Worm (Caenorhabditis elegans): ENCODE results near the gene F20D6.9.

The F20D6.9 gene

ce11 chrV:8143605-8144004 lies 33.6 kb downstream of the F20D6.9 start, which contains the start of gene D1014.2:
D1014.2 (plus strand) TSS chrV:8143905.
- TF ChIP-seq scrt-1 (GFP tag; IDR thresholded peaks at IDR 0.05) (no peak), aly-1 (tag; optimal IDR thresholded peaks at IDR 0.05) (no peak), pes-1 (GFP tag; IDR thresholded peaks at IDR 0.05) (no peak), F13C5.2 (tag; optimal IDR thresholded peaks at IDR 0.05) (no peak), hmbx-1 (tag; optimal IDR thresholded peaks at IDR 0.05) (no peak), ets-7 (tag; optimal IDR thresholded peaks at IDR 0.05) (no peak)

ce11 chrV:8132926-8133325 lies 44.3 kb downstream of the F20D6.9 start, which contains the start of gene D1014.4:
D1014.4 (plus strand) TSS chrV:8133226.
- TF ChIP-seq ets-7 (tag; optimal IDR thresholded peaks at IDR 0.05): no peak
- TF ChIP-seq ceh-13 (GFP tag; optimal IDR thresholded peaks at IDR 0.05): no peak
- no peak for TF ChIP-seq flt-1 (GFP tag; IDR thresholded peaks at IDR 0.05)
- TF ChIP-seq hmbx-1 (tag; optimal IDR thresholded peaks at IDR 0.05): no peak
- no peak for TF ChIP-seq tbx-37 (GFP tag; conservative IDR thresholded peaks at IDR 0.05)
- TF ChIP-seq B0310.2 (tag; optimal IDR thresholded peaks at IDR 0.05): no peak
- TF ChIP-seq tra-4 (tag; optimal IDR thresholded peaks at IDR 0.05): no peak
- TF ChIP-seq hnd-1 (tag; optimal IDR thresholded peaks at IDR 0.05): no peak
- no peak for TF ChIP-seq scrt-1 (GFP tag; IDR thresholded peaks at IDR 0.05)
- TF ChIP-seq ama-1 (optimal IDR thresholded peaks at IDR 0.05): no peak

ce11 chrV:8131628-8132027 lies 45.6 kb downstream of the F20D6.9 start:
- no peak for TF ChIP-seq tra-4 (tag; optimal IDR thresholded peaks at IDR 0.05)
- TF ChIP-seq F13C5.2 (tag; optimal IDR thresholded peaks at IDR 0.05): no peak
- no peak for TF ChIP-seq hmbx-1 (tag; optimal IDR thresholded peaks at IDR 0.05)
- no peak for TF ChIP-seq B0310.2 (tag; optimal IDR thresholded peaks at IDR 0.05)
- no peak for TF ChIP-seq hnd-1 (tag; optimal IDR thresholded peaks at IDR 0.05)
- TF ChIP-seq pes-1 (GFP tag; IDR thresholded peaks at IDR 0.05): no peak
- TF ChIP-seq tbx-11 (GFP tag; IDR thresholded peaks at IDR 0.05): no peak

- no peak for TF ChIP-seq sea-1 (GFP tag; conservative IDR thresholded peaks at IDR 0.05)
- TF ChIP-seq ceh-36 (tag; optimal IDR thresholded peaks at IDR 0.05): no peak
- no peak for TF ChIP-seq flt-1 (GFP tag; IDR thresholded peaks at IDR 0.05)
- TF ChIP-seq F13C5.2 (tag; optimal IDR thresholded peaks at IDR 0.05): no peak
- TF ChIP-seq hmbx-1 (tag; optimal IDR thresholded peaks at IDR 0.05): no peak
Observed at ce11 chrV:8130812-8131211, 46.4 kb downstream of the F20D6.9 start.

- TF ChIP-seq sea-1 (GFP tag; conservative IDR thresholded peaks at IDR 0.05): no peak
- no peak for TF ChIP-seq F13C5.2 (tag; optimal IDR thresholded peaks at IDR 0.05)
- TF ChIP-seq B0310.2 (tag; optimal IDR thresholded peaks at IDR 0.05): no peak
- no peak for TF ChIP-seq hmbx-1 (tag; optimal IDR thresholded peaks at IDR 0.05)
- no peak for TF ChIP-seq scrt-1 (GFP tag; IDR thresholded peaks at IDR 0.05)
Observed at ce11 chrV:8130149-8130661, 47.0 kb downstream of the F20D6.9 start, which contains the start of gene snap-1. snap-1 (plus strand) TSS chrV:8130611.

- TF ChIP-seq F13C5.2 (tag; optimal IDR thresholded peaks at IDR 0.05) (no peak), tbx-11 (GFP tag; IDR thresholded peaks at IDR 0.05) (0 out of 2 replicates have a peak, but pooled peaks have one; percentile 35)
Observed at ce11 chrV:8129719-8130118, 47.5 kb downstream of the F20D6.9 start.

- TF ChIP-seq hnd-1 (tag; optimal IDR thresholded peaks at IDR 0.05) (no peak), aly-1 (tag; optimal IDR thresholded peaks at IDR 0.05) (no peak), hmbx-1 (tag; optimal IDR thresholded peaks at IDR 0.05) (no peak), scrt-1 (GFP tag; IDR thresholded peaks at IDR 0.05) (no peak), tra-4 (tag; optimal IDR thresholded peaks at IDR 0.05) (no peak), hmg-4 (GFP tag; optimal IDR thresholded peaks at IDR 0.05) (no peak)
Observed at ce11 chrV:8129252-8129651, 48.0 kb downstream of the F20D6.9 start, which contains the start of gene spr-1. spr-1 (minus strand) TSS chrV:8129352.
